Fruit fly (Drosophila melanogaster) whole organism, embryonic: ENCODE results near the gene CG12589.

Experiments
- Adf1 ChIP-seq: fragments of 200-800 bp; sonication (Bioruptor generic); IDR thresholded peaks from 2 replicates; pipeline ENCODE4 v1.3.6; 2022; ENCODE audit warnings: missing biosample characterization, missing genetic modification characterization
- Blimp-1 ChIP-seq: fragments of 200-800 bp; sonication (Bioruptor generic); optimal IDR thresholded peaks from 3 replicates; lab custom pipeline; 2018; ENCODE audit warnings: missing biosample characterization, missing genetic modification characterization, mild to moderate bottlenecking, moderate library complexity, missing genetic modification reagents
- CG11085 ChIP-seq: fragments of 200-800 bp; sonication (Bioruptor generic); IDR thresholded peaks from 2 replicates; pipeline ENCODE4 v1.3.6; 2022; ENCODE audit warnings: missing biosample characterization, missing genetic modification characterization
- CG11504 ChIP-seq: fragments of 200-800 bp; sonication (Bioruptor generic); optimal IDR thresholded peaks from 3 replicates; lab custom pipeline; 2019; ENCODE audit warnings: missing biosample characterization, mild to moderate bottlenecking, missing genetic modification characterization, moderate library complexity
- CG11560 ChIP-seq: fragments of 200-800 bp; sonication (Bioruptor generic); IDR thresholded peaks from 3 replicates; pipeline ENCODE4 v1.3.6; 2022; ENCODE audit warnings: missing biosample characterization, missing genetic modification characterization
- CG11696 ChIP-seq: fragments of 200-800 bp; sonication (Bioruptor generic); IDR thresholded peaks from 2 replicates; pipeline ENCODE4 v1.3.6; 2022; ENCODE audit warnings: missing biosample characterization, missing genetic modification characterization
- CG12391 ChIP-seq: fragments of 200-800 bp; sonication (Bioruptor generic); optimal IDR thresholded peaks from 3 replicates; lab custom pipeline; 2018; ENCODE audit warnings: missing biosample characterization, mild to moderate bottlenecking, missing genetic modification characterization, moderate library complexity
- CG12769 ChIP-seq: fragments of 200-800 bp; sonication (Bioruptor generic); optimal IDR thresholded peaks from 2 replicates; lab custom pipeline; 2019; ENCODE audit warnings: missing biosample characterization, mild to moderate bottlenecking, missing genetic modification characterization, moderate library complexity
- CG17359 ChIP-seq: fragments of 200-800 bp; sonication (Bioruptor generic); optimal IDR thresholded peaks from 3 replicates; lab custom pipeline; 2018; ENCODE audit warnings: missing biosample characterization, mild to moderate bottlenecking, missing genetic modification characterization, moderate library complexity
- CG17361 ChIP-seq: fragments of 200-800 bp; sonication (Bioruptor generic); IDR thresholded peaks from 3 replicates; pipeline ENCODE4 v1.3.6; 2022; ENCODE audit warnings: missing biosample characterization, missing genetic modification characterization
- CG33557 ChIP-seq: fragments of 200-800 bp; sonication (Bioruptor generic); optimal IDR thresholded peaks from 2 replicates; lab custom pipeline; 2019; ENCODE audit warnings: missing biosample characterization, mild to moderate bottlenecking, missing genetic modification characterization, moderate library complexity
- CG4328 ChIP-seq: fragments of 200-800 bp; sonication (Bioruptor generic); optimal IDR thresholded peaks from 3 replicates; lab custom pipeline; 2017; ENCODE audit warnings: missing biosample characterization, missing genetic modification reagents, missing genetic modification characterization
- CG4404 ChIP-seq: fragments of 200-800 bp; sonication (Bioruptor generic); IDR thresholded peaks from 2 replicates; pipeline ENCODE4 v1.3.6; 2022; ENCODE audit warnings: missing biosample characterization, missing genetic modification characterization
- CG5180 ChIP-seq: fragments of 200-800 bp; sonication (Bioruptor generic); optimal IDR thresholded peaks from 3 replicates; lab custom pipeline; 2017; ENCODE audit warnings: missing biosample characterization, missing genetic modification characterization, mild to moderate bottlenecking, moderate library complexity, missing genetic modification reagents
- CG8765 ChIP-seq: fragments of 200-800 bp; sonication (Bioruptor generic); IDR thresholded peaks from 2 replicates; pipeline ENCODE4 v1.3.6; 2022; ENCODE audit warnings: missing biosample characterization, missing genetic modification characterization
- CG9437 ChIP-seq: fragments of 200-800 bp; sonication (Bioruptor generic); optimal IDR thresholded peaks from 2 replicates; lab custom pipeline; 2018; ENCODE audit warnings: missing biosample characterization, mild to moderate bottlenecking, missing genetic modification characterization
- CTCF ChIP-seq: fragments of 200-800 bp; sonication (Bioruptor generic); optimal IDR thresholded peaks from 2 replicates; lab custom pipeline; 2017; ENCODE audit warnings: missing biosample characterization, mild to moderate bottlenecking, missing genetic modification characterization, moderate library complexity
- Camta ChIP-seq: fragments of 200-800 bp; sonication (Bioruptor generic); optimal IDR thresholded peaks from 2 replicates; lab custom pipeline; 2016; ENCODE audit warnings: missing biosample characterization, missing genetic modification characterization
- Drgx ChIP-seq: fragments of 200-800 bp; sonication (Bioruptor generic); IDR thresholded peaks from 2 replicates; pipeline ENCODE4 v1.3.6; 2022; ENCODE audit warnings: missing biosample characterization, missing genetic modification characterization
- Fer1 ChIP-seq: fragments of 200-800 bp; sonication (Bioruptor generic); optimal IDR thresholded peaks from 2 replicates; lab custom pipeline; 2017; ENCODE audit warnings: missing biosample characterization, mild to moderate bottlenecking, missing genetic modification characterization
- MESR4 ChIP-seq: fragments of 200-800 bp; sonication (Bioruptor generic); optimal IDR thresholded peaks from 2 replicates; lab custom pipeline; 2018; ENCODE audit warnings: missing biosample characterization, mild to moderate bottlenecking, missing genetic modification characterization, moderate library complexity
- NK7.1 ChIP-seq: fragments of 200-800 bp; sonication (Bioruptor generic); optimal IDR thresholded peaks from 3 replicates; lab custom pipeline; 2016; ENCODE audit warnings: missing biosample characterization, missing genetic modification characterization
- Opbp ChIP-seq: fragments of 200-800 bp; sonication (Bioruptor generic); IDR thresholded peaks from 3 replicates; pipeline ENCODE4 v1.3.6; 2022; ENCODE audit warnings: missing biosample characterization, missing genetic modification characterization; ENCODE audit not compliant: partially characterized antibody
- Poxn ChIP-seq: fragments of 200-800 bp; sonication (Bioruptor generic); IDR thresholded peaks from 2 replicates; pipeline ENCODE4 v1.3.6; 2022; ENCODE audit warnings: missing biosample characterization, missing genetic modification characterization
- Sox102F ChIP-seq: fragments of 200-800 bp; sonication (Bioruptor generic); optimal IDR thresholded peaks from 2 replicates; lab custom pipeline; 2018; ENCODE audit warnings: missing biosample characterization, mild to moderate bottlenecking, missing genetic modification characterization, moderate library complexity
- Spps ChIP-seq: fragments of 200-800 bp; sonication (Bioruptor generic); optimal IDR thresholded peaks from 2 replicates; lab custom pipeline; 2018; ENCODE audit warnings: missing biosample characterization, mild to moderate bottlenecking, missing genetic modification characterization
- abd-A ChIP-seq: fragments of 200-800 bp; sonication (Bioruptor generic); optimal IDR thresholded peaks from 3 replicates; lab custom pipeline; 2019; ENCODE audit warnings: missing biosample characterization, mild to moderate bottlenecking, missing genetic modification characterization, moderate library complexity
- amos ChIP-seq: fragments of 200-800 bp; sonication (Bioruptor generic); IDR thresholded peaks from 2 replicates; pipeline ENCODE4 v1.3.6; 2022; ENCODE audit warnings: missing biosample characterization, missing genetic modification characterization; ENCODE audit not compliant: partially characterized antibody
- br ChIP-seq: fragments of >200 bp; optimal IDR thresholded peaks from 2 replicates; lab custom pipeline; 2017
- cad ChIP-seq: fragments of >200 bp; optimal IDR thresholded peaks from 2 replicates; lab custom pipeline; 2017; ENCODE audit warnings: missing biosample characterization, missing genetic modification characterization
- ci ChIP-seq: fragments of 200-800 bp; sonication (Bioruptor generic); IDR thresholded peaks from 3 replicates; pipeline ENCODE4 v1.3.6; 2022; ENCODE audit warnings: missing biosample characterization, missing genetic modification characterization
- fd3F ChIP-seq: fragments of 200-800 bp; sonication (Bioruptor generic); optimal IDR thresholded peaks from 2 replicates; lab custom pipeline; 2018; ENCODE audit warnings: missing biosample characterization, mild to moderate bottlenecking, missing genetic modification characterization, moderate library complexity
- fd64A ChIP-seq: fragments of 200-800 bp; sonication (Bioruptor generic); optimal IDR thresholded peaks from 3 replicates; lab custom pipeline; 2018; ENCODE audit warnings: missing biosample characterization, mild to moderate bottlenecking, missing genetic modification characterization
- gcm2 ChIP-seq: fragments of 200-800 bp; sonication (Bioruptor generic); optimal IDR thresholded peaks from 2 replicates; lab custom pipeline; 2016; ENCODE audit warnings: missing biosample characterization, missing genetic modification characterization
- grau ChIP-seq: fragments of 200-800 bp; optimal IDR thresholded peaks from 3 replicates; lab custom pipeline; 2019; ENCODE audit warnings: missing biosample characterization, mild to moderate bottlenecking, missing genetic modification characterization, moderate library complexity
- her ChIP-seq: fragments of 200-800 bp; sonication (Bioruptor generic); optimal IDR thresholded peaks from 2 replicates; lab custom pipeline; 2016; ENCODE audit warnings: missing biosample characterization, missing genetic modification characterization
- insv ChIP-seq, 2 experiments: fragments of 200-800 bp; sonication (Bioruptor generic); optimal IDR thresholded peaks; 3 replicates each; lab custom pipeline; 2016 to 2018; ENCODE audit warnings: missing biosample characterization in 2 of 2, missing genetic modification characterization in 2 of 2
- ken ChIP-seq: fragments of 200-800 bp; sonication (Bioruptor generic); IDR thresholded peaks from 3 replicates; pipeline ENCODE4 v1.3.6; 2022; ENCODE audit warnings: missing biosample characterization, missing genetic modification characterization
- mld ChIP-seq: fragments of 200-800 bp; sonication (Bioruptor generic); IDR thresholded peaks from 3 replicates; pipeline ENCODE4 v1.3.6; 2022; ENCODE audit warnings: missing biosample characterization, missing genetic modification characterization; ENCODE audit not compliant: partially characterized antibody
- nau ChIP-seq: fragments of 200-800 bp; sonication (Bioruptor generic); optimal IDR thresholded peaks from 3 replicates; lab custom pipeline; 2017; ENCODE audit warnings: missing biosample characterization, mild to moderate bottlenecking, missing genetic modification characterization, missing genetic modification reagents
- pb ChIP-seq: fragments of 200-800 bp; sonication (Bioruptor generic); optimal IDR thresholded peaks from 3 replicates; lab custom pipeline; 2016; ENCODE audit warnings: missing biosample characterization, missing genetic modification characterization
- seq ChIP-seq: fragments of 200-800 bp; sonication (Bioruptor generic); IDR thresholded peaks from 2 replicates; pipeline ENCODE4 v1.3.6; 2022; ENCODE audit warnings: missing biosample characterization, missing genetic modification characterization
- sisA ChIP-seq: fragments of 200-800 bp; sonication (Bioruptor generic); IDR thresholded peaks from 2 replicates; pipeline ENCODE4 v1.3.6; 2022; ENCODE audit warnings: missing biosample characterization, missing genetic modification characterization
- slbo ChIP-seq: fragments of 200-800 bp; sonication (Bioruptor generic); IDR thresholded peaks from 2 replicates; pipeline ENCODE4 v1.3.6; 2022; ENCODE audit warnings: missing biosample characterization, missing genetic modification characterization
- stc ChIP-seq: fragments of 200-800 bp; sonication (Bioruptor generic); IDR thresholded peaks from 2 replicates; pipeline ENCODE4 v1.3.6; 2022; ENCODE audit warnings: missing biosample characterization, missing genetic modification characterization
- tll ChIP-seq, 2 experiments: fragments of 200-800 bp in 1 of 2; fragments of >200 bp in 1 of 2; sonication (Bioruptor generic) in 1 of 2; optimal IDR thresholded peaks; 2 replicates each; lab custom pipeline; 2017 to 2019; ENCODE audit warnings: missing biosample characterization in 2 of 2, missing genetic modification characterization in 2 of 2, mild to moderate bottlenecking in 1 of 2, moderate library complexity in 1 of 2
- trh ChIP-seq: fragments of 200-800 bp; sonication (Bioruptor generic); optimal IDR thresholded peaks from 2 replicates; lab custom pipeline; 2016; ENCODE audit warnings: missing biosample characterization, missing genetic modification characterization
- tup ChIP-seq: fragments of 200-800 bp; sonication (Bioruptor generic); optimal IDR thresholded peaks from 2 replicates; lab custom pipeline; 2016; ENCODE audit warnings: missing biosample characterization, mild to moderate bottlenecking, missing genetic modification characterization, moderate library complexity
- unc-4 ChIP-seq: fragments of 200-800 bp; sonication (Bioruptor generic); IDR thresholded peaks from 2 replicates; pipeline ENCODE4 v1.3.6; 2022; ENCODE audit warnings: missing biosample characterization, missing genetic modification characterization; ENCODE audit not compliant: partially characterized antibody
- unpg ChIP-seq: fragments of 200-800 bp; sonication (Bioruptor generic); optimal IDR thresholded peaks from 3 replicates; lab custom pipeline; 2018; ENCODE audit warnings: missing biosample characterization, mild to moderate bottlenecking, missing genetic modification characterization, moderate library complexity
- zen2 ChIP-seq: fragments of 200-800 bp; sonication (Bioruptor generic); IDR thresholded peaks from 3 replicates; pipeline ENCODE4 v1.3.6; 2022; ENCODE audit warnings: missing biosample characterization, missing genetic modification characterization; ENCODE audit not compliant: partially characterized antibody

Gene CG12589

dm6 chr3R:5126884-5127283, 11.9 kb downstream of the CG12589 start (continued):
- TF ChIP-seq CG9437 (GFP tag; lab: Kevin White, UChicago) (no peak), Spps (tag; lab: Kevin White, UChicago) (peak; percentile 34), ci (GFP tag; lab: Robert Waterston, UW) (peak; percentile 74; the same call in 2 of the 3 replicates), Adf1 (GFP tag; lab: Robert Waterston, UW) (peak; percentile 36; the same call in 1 of the 2 replicates), CG17361 (GFP tag; lab: Robert Waterston, UW) (no peak; the same call in 2 of the 3 replicates), Camta (GFP tag; lab: Kevin White, UChicago) (peak; percentile 46), unc-4 (no peak), seq (GFP tag; lab: Robert Waterston, UW) (no peak), abd-A (tag; lab: Kevin White, UChicago) (peak; percentile 76), grau (tag; lab: Kevin White, UChicago) (peak; percentile 64), sisA (GFP tag; lab: Robert Waterston, UW) (peak; percentile 85), Sox102F (GFP tag; lab: Kevin White, UChicago) (peak; percentile 72), Blimp-1 (GFP tag; lab: Kevin White, UChicago) (peak; percentile 74), Poxn (GFP tag; lab: Robert Waterston, UW) (no peak), nau (GFP tag; lab: Kevin White, UChicago) (no peak), CG4404 (no peak), fd3F (peak; percentile 47), zen2 (GFP tag; lab: Robert Waterston, UW) (no peak), CG11085 (peak; percentile 70), CG4328 (GFP tag; lab: Kevin White, UChicago) (no peak), CG5180 (GFP tag; lab: Kevin White, UChicago) (no peak), MESR4 (peak; percentile 9), CG17359 (tag; lab: Kevin White, UChicago) (peak; percentile 71), CG8765 (GFP tag; lab: Robert Waterston, UW) (0 out of 2 replicates have a peak, but pooled peaks have one; percentile 17), tll (GFP tag; optimal IDR thresholded peaks at IDR 0.05; lab: Kevin White, UChicago) (peak in 1 of 2 experiments; percentile 34), unpg (GFP tag; lab: Kevin White, UChicago) (peak; percentile 60), Opbp (GFP tag; lab: Robert Waterston, UW) (peak; percentile 59; the same call in 2 of the 3 replicates), amos (peak; percentile 52), her (GFP tag; lab: Kevin White, UChicago) (peak; percentile 49), CG12769 (tag; lab: Kevin White, UChicago) (peak; percentile 62), cad (GFP tag; lab: Kevin White, UChicago) (no peak), CG11560 (tag; lab: Robert Waterston, UW) (peak; percentile 51; the same call in 1 of the 3 replicates), pb (peak; percentile 51), NK7.1 (GFP tag; lab: Kevin White, UChicago) (peak; percentile 2), ken (GFP tag; lab: Robert Waterston, UW) (peak; percentile 69), br (lab: Kevin White, UChicago) (no peak), tup (GFP tag; lab: Kevin White, UChicago) (no peak), insv (GFP tag; optimal IDR thresholded peaks at IDR 0.05; lab: Kevin White, UChicago) (peak in 1 of 2 experiments; percentile 70), Fer1 (GFP tag; lab: Kevin White, UChicago) (peak; percentile 31), gcm2 (GFP tag; lab: Kevin White, UChicago) (peak; percentile 14), CG11504 (peak; percentile 68), trh (peak; percentile 51), stc (GFP tag; lab: Robert Waterston, UW) (no peak), fd64A (no peak), CG11696 (no peak), CG12391 (tag; lab: Kevin White, UChicago) (peak; percentile 52), CG33557 (GFP tag; lab: Kevin White, UChicago) (no peak), mld (GFP tag; lab: Robert Waterston, UW) (no peak), Drgx (GFP tag; lab: Robert Waterston, UW) (no peak), slbo (peak; percentile 87), CTCF (peak; percentile 99)
